Fruit fly (Drosophila melanogaster) whole organism, embryonic: ENCODE data around the gene Blimp-1.

Source experiments
- CG1602 ChIP-seq: fragments of 200-800 bp; sonication (Bioruptor generic); optimal IDR thresholded peaks from 3 replicates; lab custom pipeline; 2016; ENCODE audit warnings: missing biosample characterization, missing genetic modification characterization
- CG7839 ChIP-seq: fragments of 200-800 bp; sonication (Bioruptor generic); optimal IDR thresholded peaks from 3 replicates; lab custom pipeline; 2018; ENCODE audit warnings: missing biosample characterization, mild to moderate bottlenecking, missing genetic modification characterization, moderate library complexity
- D19A ChIP-seq: fragments of 200-800 bp; optimal IDR thresholded peaks from 3 replicates; lab custom pipeline; 2019; ENCODE audit warnings: missing biosample characterization, mild to moderate bottlenecking, missing genetic modification characterization, moderate library complexity
- HLH3B ChIP-seq: fragments of 200-800 bp; sonication (Bioruptor generic); IDR thresholded peaks from 2 replicates; pipeline ENCODE4 v1.3.6; 2022; ENCODE audit warnings: missing biosample characterization, missing genetic modification characterization
- HmgD ChIP-seq: fragments of 200-800 bp; sonication (Bioruptor generic); optimal IDR thresholded peaks from 3 replicates; lab custom pipeline; 2016; ENCODE audit warnings: missing biosample characterization, missing genetic modification characterization
- Neu2 ChIP-seq: fragments of 200-800 bp; sonication (Bioruptor generic); optimal IDR thresholded peaks from 3 replicates; lab custom pipeline; 2016; ENCODE audit warnings: missing biosample characterization, missing genetic modification characterization, borderline replicate concordance
- unc-4 ChIP-seq: fragments of 200-800 bp; sonication (Bioruptor generic); IDR thresholded peaks from 2 replicates; pipeline ENCODE4 v1.3.6; 2022; ENCODE audit warnings: missing biosample characterization, missing genetic modification characterization; ENCODE audit not compliant: partially characterized antibody

DNA sequence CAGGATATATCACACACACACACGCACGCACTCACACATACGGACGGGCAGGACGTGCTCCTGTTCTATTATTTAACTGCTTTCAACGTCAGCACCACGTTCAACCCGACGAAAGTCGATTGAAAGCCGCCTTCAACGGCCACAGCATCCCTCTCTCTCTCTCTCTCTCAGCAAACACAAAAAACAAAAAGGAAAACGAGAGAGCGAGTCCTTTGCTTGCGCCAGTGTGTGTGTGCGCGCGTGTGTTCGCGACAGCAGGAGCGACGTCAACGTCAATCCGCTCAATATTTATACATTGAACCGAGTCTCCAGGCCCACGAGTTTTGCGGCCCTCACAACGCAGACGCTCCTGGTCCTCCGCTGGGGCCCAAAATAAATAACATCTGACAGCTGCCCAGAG, 34.7 kb downstream of the Blimp-1 start:
- TF ChIP-seq unc-4 (no peak), HLH3B (GFP tag; lab: Robert Waterston, UW) (no peak), D19A (no peak), Neu2 (GFP tag; lab: Kevin White, UChicago) (no peak), CG7839 (tag; lab: Kevin White, UChicago) (no peak), HmgD (GFP tag; lab: Kevin White, UChicago) (no peak), CG1602 (GFP tag; lab: Kevin White, UChicago) (no peak)
